In genomic region chr3R:9646104-9646707, dm6 we compare ENCODE assay signal across 4 fruit fly cellular contexts.
A peak's percentile ranks its signal among the peaks of the same experiment; 100 is the strongest.
TF ChIP-seq lines count a peak whose summit lies in the region.

TSS of gene Fst (minus strand) at chr3R:9646154.

- no peak for TF ChIP-seq CTCF in whole organism, embryonic (GFP tag; optimal IDR thresholded peaks at IDR 0.05; lab: Kevin White, UChicago)

TF ChIP-seq in whole organism, adult, 20 proteins besides CTCF, POLR2A, EP300 and RAD21:
- TF ChIP-seq Hr96 (GFP tag; optimal IDR thresholded peaks at IDR 0.05; lab: Kevin White, UChicago) (no peak), toe (GFP tag; optimal IDR thresholded peaks at IDR 0.05; lab: Kevin White, UChicago) (no peak), tj (GFP tag; optimal IDR thresholded peaks at IDR 0.05; lab: Kevin White, UChicago) (no peak), cic (GFP tag; optimal IDR thresholded peaks at IDR 0.05; lab: Kevin White, UChicago) (peak; percentile 4), CG7101 (tag; optimal IDR thresholded peaks at IDR 0.05; lab: Kevin White, UChicago) (no peak), kay (GFP tag; lab: Kevin White, UChicago; ENCODE audit: borderline replicate concordance) (peak; percentile 85), Mnt (GFP tag; optimal IDR thresholded peaks at IDR 0.05; lab: Kevin White, UChicago) (no peak)

TF ChIP-seq in whole organism, embryonic, 481 proteins besides CTCF, POLR2A, EP300 and RAD21 (continues in another document):
- no peak for TF ChIP-seq sob (GFP tag; IDR thresholded peaks at IDR 0.05; lab: Robert Waterston, UW)
- TF ChIP-seq Opbp (GFP tag; IDR thresholded peaks at IDR 0.05; lab: Robert Waterston, UW; ENCODE audit: partially characterized antibody), result no peak
- no peak for TF ChIP-seq Neu2 (GFP tag; optimal IDR thresholded peaks at IDR 0.05; lab: Kevin White, UChicago; ENCODE audit: borderline replicate concordance)
- TF ChIP-seq Nf-YB (GFP tag; optimal IDR thresholded peaks at IDR 0.05; lab: Kevin White, UChicago), result peak; percentile 77
- TF ChIP-seq CG10543 (GFP tag; optimal IDR thresholded peaks at IDR 0.05; lab: Kevin White, UChicago), result peak; percentile 15
- TF ChIP-seq kah (GFP tag; optimal IDR thresholded peaks at IDR 0.05; lab: Kevin White, UChicago), result no peak
- TF ChIP-seq CG31365 (tag; optimal IDR thresholded peaks at IDR 0.05; lab: Kevin White, UChicago), result no peak
- TF ChIP-seq CG2875 (GFP tag; optimal IDR thresholded peaks at IDR 0.05; lab: Kevin White, UChicago), result no peak
- TF ChIP-seq Max (GFP tag; optimal IDR thresholded peaks at IDR 0.05; lab: Kevin White, UChicago), result no peak
- TF ChIP-seq stc (GFP tag; IDR thresholded peaks at IDR 0.05; lab: Robert Waterston, UW), result no peak
- no peak for TF ChIP-seq Bteb2 (GFP tag; optimal IDR thresholded peaks at IDR 0.05; lab: Kevin White, UChicago)
- no peak for TF ChIP-seq so (GFP tag; IDR thresholded peaks at IDR 0.05; lab: Robert Waterston, UW)
- TF ChIP-seq HLHmδ (GFP tag; optimal IDR thresholded peaks at IDR 0.05; lab: Kevin White, UChicago), result no peak
- peak; percentile 91 for TF ChIP-seq sd (tag; optimal IDR thresholded peaks at IDR 0.05; lab: Kevin White, UChicago)
- TF ChIP-seq crp (GFP tag; optimal IDR thresholded peaks at IDR 0.05; lab: Kevin White, UChicago), result no peak
- no peak for TF ChIP-seq CG12299 (tag; optimal IDR thresholded peaks at IDR 0.05; lab: Kevin White, UChicago)
- no peak for TF ChIP-seq dimm (GFP tag; IDR thresholded peaks at IDR 0.05; lab: Robert Waterston, UW)
- no peak for TF ChIP-seq CG8924 (tag; optimal IDR thresholded peaks at IDR 0.05; lab: Kevin White, UChicago)
- no peak for TF ChIP-seq B-H1 (GFP tag; IDR thresholded peaks at IDR 0.05; lab: Robert Waterston, UW)
- peak; percentile 68 for TF ChIP-seq sug (tag; optimal IDR thresholded peaks at IDR 0.05; lab: Kevin White, UChicago)
- TF ChIP-seq HLH54F (GFP tag; optimal IDR thresholded peaks at IDR 0.05; lab: Kevin White, UChicago), result no peak
- no peak for TF ChIP-seq CG43689 (GFP tag; IDR thresholded peaks at IDR 0.05; lab: Robert Waterston, UW)
- no peak for TF ChIP-seq abd-A (tag; optimal IDR thresholded peaks at IDR 0.05; lab: Kevin White, UChicago)
- no peak for TF ChIP-seq CG6813 (GFP tag; optimal IDR thresholded peaks at IDR 0.05; lab: Kevin White, UChicago)
- peak; percentile 5 for TF ChIP-seq Vsx1 (GFP tag; optimal IDR thresholded peaks at IDR 0.05; lab: Kevin White, UChicago)
- no peak for TF ChIP-seq CG17612 (GFP tag; IDR thresholded peaks at IDR 0.05; lab: Robert Waterston, UW)
- no peak for TF ChIP-seq CG12219 (GFP tag; optimal IDR thresholded peaks at IDR 0.05; lab: Kevin White, UChicago)
- TF ChIP-seq CG12744 (GFP tag; optimal IDR thresholded peaks at IDR 0.05; lab: Kevin White, UChicago), result no peak
- no peak for TF ChIP-seq her (GFP tag; optimal IDR thresholded peaks at IDR 0.05; lab: Kevin White, UChicago)
- TF ChIP-seq oc (tag; optimal IDR thresholded peaks at IDR 0.05; lab: Kevin White, UChicago), result no peak

TF ChIP-seq in whole organism, prepupa, 60 proteins besides CTCF, POLR2A, EP300 and RAD21:
- TF ChIP-seq fkh (GFP tag; optimal IDR thresholded peaks at IDR 0.05; lab: Kevin White, UChicago) (peak; percentile 38), esn (GFP tag; optimal IDR thresholded peaks at IDR 0.05; lab: Kevin White, UChicago) (no peak), vri (GFP tag; optimal IDR thresholded peaks at IDR 0.05; lab: Kevin White, UChicago) (peak; percentile 40), svp (GFP tag; lab: Kevin White, UChicago) (peak; percentile 1)

TF ChIP-seq in whole organism, wandering third instar larva, 38 proteins besides CTCF, POLR2A, EP300 and RAD21:
- TF ChIP-seq CG9705 (GFP tag; optimal IDR thresholded peaks at IDR 0.05; lab: Kevin White, UChicago) (no peak), h (GFP tag; optimal IDR thresholded peaks at IDR 0.05; lab: Kevin White, UChicago) (peak; percentile 14), usp (GFP tag; optimal IDR thresholded peaks at IDR 0.05; lab: Kevin White, UChicago) (no peak), Rel (GFP tag; optimal IDR thresholded peaks at IDR 0.05; lab: Kevin White, UChicago) (no peak), Rel (tag; optimal IDR thresholded peaks at IDR 0.05; lab: Kevin White, UChicago) (peak; percentile 5), dmrt93B (GFP tag; optimal IDR thresholded peaks at IDR 0.05; lab: Kevin White, UChicago) (no peak), dl (GFP tag; optimal IDR thresholded peaks at IDR 0.05; lab: Kevin White, UChicago; ENCODE audit: insufficient read depth in 1 of 2, partially characterized antibody in 2 of 2) (no peak), fru (GFP tag; optimal IDR thresholded peaks at IDR 0.05; lab: Kevin White, UChicago) (peak; percentile 19), foxo (GFP tag; optimal IDR thresholded peaks at IDR 0.05; lab: Kevin White, UChicago) (peak in 1 of 2 experiments; percentile 13), Hr78 (GFP tag; optimal IDR thresholded peaks at IDR 0.05; lab: Kevin White, UChicago) (no peak), CrebA (GFP tag; optimal IDR thresholded peaks at IDR 0.05; lab: Kevin White, UChicago; ENCODE audit: borderline replicate concordance) (no peak), GATAd (GFP tag; optimal IDR thresholded peaks at IDR 0.05; lab: Kevin White, UChicago) (no peak)
